Fruit fly (Drosophila melanogaster): ENCODE data around the gene Tsp26A.
A peak's percentile ranks its signal among the peaks of the same experiment; 100 is the strongest.

The Tsp26A gene

DNA sequence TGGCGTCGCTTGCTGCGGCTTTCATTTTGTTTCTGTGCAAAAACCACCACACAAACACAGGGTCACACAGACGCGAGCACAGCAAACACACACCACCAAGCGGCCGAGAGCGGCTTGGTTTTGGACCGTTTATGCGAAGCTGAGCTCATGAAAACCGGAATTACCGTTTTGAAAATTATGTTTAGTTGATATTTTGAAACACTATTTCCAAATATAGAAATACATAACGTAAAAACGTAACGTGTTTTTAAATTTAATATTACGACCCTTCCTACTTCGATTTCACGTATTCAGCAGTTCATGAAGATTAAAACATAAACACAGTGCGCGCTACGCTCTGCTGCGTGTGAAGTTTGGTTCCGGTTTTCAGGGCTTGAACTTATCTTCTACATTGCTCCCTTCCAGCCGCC is 51.2 kb downstream of the Tsp26A start (continued):
- TF ChIP-seq gt (GFP tag; IDR thresholded peaks at IDR 0.05): peak; percentile 66; the same call in 1 of the 2 replicates
- peak; percentile 86 for TF ChIP-seq Atf-2 (GFP tag; optimal IDR thresholded peaks at IDR 0.05)
- TF ChIP-seq bcd (GFP tag; optimal IDR thresholded peaks at IDR 0.05): peak; percentile 94
- peak; percentile 73 for TF ChIP-seq Abd-B (GFP tag; optimal IDR thresholded peaks at IDR 0.05)
- peak; percentile 83 for TF ChIP-seq luna (GFP tag; optimal IDR thresholded peaks at IDR 0.05)
- TF ChIP-seq HLH54F (GFP tag; optimal IDR thresholded peaks at IDR 0.05): peak; percentile 93
- TF ChIP-seq Pdp1 (GFP tag; optimal IDR thresholded peaks at IDR 0.05): peak; percentile 92 to 93
- TF ChIP-seq CG8944 (GFP tag; optimal IDR thresholded peaks at IDR 0.05): peak; percentile 77
- TF ChIP-seq tap (tag; optimal IDR thresholded peaks at IDR 0.05): peak; percentile 97
- TF ChIP-seq CG31441 (GFP tag; IDR thresholded peaks at IDR 0.05): peak; percentile 96
- TF ChIP-seq Ssrp (tag; optimal IDR thresholded peaks at IDR 0.05): peak; percentile 91
- peak; percentile 96 for TF ChIP-seq CG1233 (GFP tag; optimal IDR thresholded peaks at IDR 0.05)
- TF ChIP-seq CG14860 (GFP tag; IDR thresholded peaks at IDR 0.05; ENCODE audit: partially characterized antibody): no peak
- TF ChIP-seq bowl (GFP tag; IDR thresholded peaks at IDR 0.05): peak; percentile 90
- peak in 1 of 3 experiments; percentile 95 for TF ChIP-seq lola (GFP tag; optimal IDR thresholded peaks at IDR 0.05)
- TF ChIP-seq CG15696 (tag; optimal IDR thresholded peaks at IDR 0.05): peak; percentile 89
- TF ChIP-seq nom (GFP tag; optimal IDR thresholded peaks at IDR 0.05): peak; percentile 93
- TF ChIP-seq CG15269 (tag; optimal IDR thresholded peaks at IDR 0.05): peak; percentile 96
- TF ChIP-seq YL-1 (GFP tag; optimal IDR thresholded peaks at IDR 0.05): peak; percentile 83
- no peak for TF ChIP-seq tio (GFP tag; optimal IDR thresholded peaks at IDR 0.05)
- peak; percentile 57 for TF ChIP-seq CG4617 (GFP tag; optimal IDR thresholded peaks at IDR 0.05; ENCODE audit: borderline replicate concordance)
- TF ChIP-seq CG12769 (tag; optimal IDR thresholded peaks at IDR 0.05): no peak
- TF ChIP-seq bab2 (GFP tag; optimal IDR thresholded peaks at IDR 0.05): peak; percentile 94
- TF ChIP-seq toy (GFP tag; IDR thresholded peaks at IDR 0.05): peak; percentile 76; the same call in 1 of the 2 replicates
- peak; percentile 86 for TF ChIP-seq CG1024 (GFP tag; IDR thresholded peaks at IDR 0.05)
- peak; percentile 81 for TF ChIP-seq NC2α (GFP tag; optimal IDR thresholded peaks at IDR 0.05)
- TF ChIP-seq CG11247 (GFP tag; IDR thresholded peaks at IDR 0.05): peak; percentile 94
- TF ChIP-seq ind (GFP tag; optimal IDR thresholded peaks at IDR 0.05): peak; percentile 90
- peak; percentile 85 for TF ChIP-seq dm (GFP tag; optimal IDR thresholded peaks at IDR 0.05)
- peak; percentile 90 to 98 for TF ChIP-seq Hr51 (GFP tag; optimal IDR thresholded peaks at IDR 0.05)
- TF ChIP-seq nerfin-1 (tag; optimal IDR thresholded peaks at IDR 0.05): peak; percentile 95
- TF ChIP-seq CG13123 (GFP tag; optimal IDR thresholded peaks at IDR 0.05): peak; percentile 77
- TF ChIP-seq caup (GFP tag; optimal IDR thresholded peaks at IDR 0.05; ENCODE audit: severe bottlenecking): peak; percentile 97
- TF ChIP-seq Dfd (GFP tag; optimal IDR thresholded peaks at IDR 0.05): no peak
- TF ChIP-seq CG14667 (GFP tag; IDR thresholded peaks at IDR 0.05): peak; percentile 35; the same call in 1 of the 2 replicates
- peak; percentile 99 for TF ChIP-seq sens (GFP tag)
- TF ChIP-seq ac (GFP tag; optimal IDR thresholded peaks at IDR 0.05): peak; percentile 79
- TF ChIP-seq BEAF-32 (GFP tag; optimal IDR thresholded peaks at IDR 0.05): no peak
- TF ChIP-seq emc (GFP tag; optimal IDR thresholded peaks at IDR 0.05): peak; percentile 82
- TF ChIP-seq kah (GFP tag; optimal IDR thresholded peaks at IDR 0.05): peak; percentile 92
- TF ChIP-seq tup (GFP tag; optimal IDR thresholded peaks at IDR 0.05): peak; percentile 92
- TF ChIP-seq eyg (GFP tag; optimal IDR thresholded peaks at IDR 0.05): peak; percentile 92
- TF ChIP-seq CG8478 (optimal IDR thresholded peaks at IDR 0.05): peak; percentile 12
- TF ChIP-seq Deaf1 (tag; optimal IDR thresholded peaks at IDR 0.05): peak; percentile 84
- peak; percentile 80 for TF ChIP-seq Hr3 (GFP tag; optimal IDR thresholded peaks at IDR 0.05)
- TF ChIP-seq croc (GFP tag; conservative IDR thresholded peaks at IDR 0.05): peak; percentile 82
- peak; percentile 85 for TF ChIP-seq Bdp1 (GFP tag; optimal IDR thresholded peaks at IDR 0.05)
- no peak for TF ChIP-seq sna (GFP tag; IDR thresholded peaks at IDR 0.05; ENCODE audit: partially characterized antibody)
- peak; percentile 72 for TF ChIP-seq CG16815 (GFP tag; optimal IDR thresholded peaks at IDR 0.05)
- peak; percentile 91 for TF ChIP-seq en (GFP tag; optimal IDR thresholded peaks at IDR 0.05)
